Worm (Caenorhabditis elegans): ENCODE results near the gene cest-16.

DNA sequence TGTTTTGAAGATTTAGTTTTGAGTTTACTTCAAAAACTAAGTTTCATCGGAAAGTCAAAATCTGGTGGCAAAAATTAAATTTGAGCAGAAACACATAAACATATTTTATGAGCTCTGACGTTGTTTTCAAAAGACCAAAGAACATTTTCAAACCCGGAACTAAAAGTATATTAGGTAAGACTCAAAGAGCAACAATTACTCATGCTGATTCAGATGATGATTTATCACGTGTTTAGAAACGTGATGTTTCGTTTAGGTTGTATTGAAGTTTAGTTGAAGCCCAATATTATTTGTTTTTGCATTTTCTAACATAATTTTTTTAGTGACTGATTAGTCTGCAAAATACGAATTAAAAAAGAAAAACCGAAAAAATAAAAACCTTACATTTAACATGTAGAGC is 54.0 kb downstream of the cest-16 start:
- TF ChIP-seq dmd-6 (GFP tag; IDR thresholded peaks at IDR 0.05) (no peak), spr-1 (tag; optimal IDR thresholded peaks at IDR 0.05) (no peak)
